Worm (Caenorhabditis elegans): ENCODE measurements around the gene F41B5.1.

- TF ChIP-seq tbp1 (GFP tag; optimal IDR thresholded peaks at IDR 0.05) (no peak), ceh-91 (GFP tag; IDR thresholded peaks at IDR 0.05) (no peak), F23B12.7 (tag; optimal IDR thresholded peaks at IDR 0.05; ENCODE audit: insufficient read depth) (no peak), snpc-4 (GFP tag; optimal IDR thresholded peaks at IDR 0.05) (no peak), snpc-4 (tag; optimal IDR thresholded peaks at IDR 0.05) (no peak), nfya-2 (GFP tag; IDR thresholded peaks at IDR 0.05) (no peak), tlf-1 (GFP tag; optimal IDR thresholded peaks at IDR 0.05) (no peak), unc-62 (GFP tag; optimal IDR thresholded peaks at IDR 0.05) (no peak), xnd-1 (tag; optimal IDR thresholded peaks at IDR 0.05) (no peak)
Measured at ce11 chrV:2285107-2285506, 29.8 kb downstream of the F41B5.1 start, which contains the start of gene nhr-227.
